Worm (Caenorhabditis elegans) whole organism, L2 larva: Measurements from ENCODE around the gene gpx-2.

Experiments
- ceh-16 ChIP-seq: fragments of 150-350 bp; optimal IDR thresholded peaks from 2 replicates; lab custom pipeline; 2014; ENCODE audit warnings: missing biosample characterization, missing genetic modification characterization
- lin-39 ChIP-seq: fragments of 150-350 bp; optimal IDR thresholded peaks from 2 replicates; lab custom pipeline; 2014; ENCODE audit warnings: missing biosample characterization, missing genetic modification reagents, missing genetic modification characterization
- unc-39 ChIP-seq: fragments of 150-350 bp; optimal IDR thresholded peaks from 2 replicates; lab custom pipeline; 2014; ENCODE audit warnings: missing biosample characterization, missing genetic modification characterization

ce11 chrII:14832055-14832454 is 34.5 kb upstream of the gpx-2 start:
- no peak for TF ChIP-seq unc-39 (tag; lab: Kevin White, UChicago)
- no peak for TF ChIP-seq ceh-16 (tag; lab: Kevin White, UChicago)
- no peak for TF ChIP-seq lin-39 (tag; lab: Kevin White, UChicago)
